Fruit fly (Drosophila melanogaster) whole organism, embryonic: Measurements from ENCODE around the gene CG5290.

Experiments used
- ATbp ChIP-seq: fragments of 200-800 bp; sonication (Bioruptor generic); optimal IDR thresholded peaks from 2 replicates; lab custom pipeline; 2017; ENCODE audit warnings: missing biosample characterization, mild to moderate bottlenecking, missing genetic modification characterization, missing genetic modification reagents
- Atf3 ChIP-seq: fragments of 200-800 bp; sonication (Bioruptor generic); optimal IDR thresholded peaks from 3 replicates; lab custom pipeline; 2016; ENCODE audit warnings: missing biosample characterization, missing genetic modification characterization
- Bgb ChIP-seq: fragments of 200-800 bp; sonication (Bioruptor generic); IDR thresholded peaks from 2 replicates; pipeline ENCODE4 v1.3.6; 2022; ENCODE audit warnings: missing biosample characterization, missing genetic modification characterization; ENCODE audit not compliant: partially characterized antibody
- CG10147 ChIP-seq: fragments of 200-800 bp; sonication (Bioruptor generic); optimal IDR thresholded peaks from 2 replicates; lab custom pipeline; 2019; ENCODE audit warnings: missing biosample characterization, mild to moderate bottlenecking, missing genetic modification characterization, moderate library complexity
- CG11093 ChIP-seq: fragments of 200-800 bp; sonication (Bioruptor generic); IDR thresholded peaks from 3 replicates; pipeline ENCODE4 v1.3.6; 2022; ENCODE audit warnings: missing biosample characterization, missing genetic modification characterization
- CG11723 ChIP-seq: fragments of 200-800 bp; sonication (Bioruptor generic); optimal IDR thresholded peaks from 2 replicates; lab custom pipeline; 2017; ENCODE audit warnings: missing biosample characterization, mild to moderate bottlenecking, missing genetic modification characterization
- CG17612 ChIP-seq: fragments of 200-800 bp; sonication (Bioruptor generic); IDR thresholded peaks from 2 replicates; pipeline ENCODE4 v1.3.6; 2022; ENCODE audit warnings: missing biosample characterization, missing genetic modification characterization
- CG2129 ChIP-seq: fragments of 200-800 bp; sonication (Bioruptor generic); IDR thresholded peaks from 2 replicates; pipeline ENCODE4 v1.3.6; 2022; ENCODE audit warnings: missing biosample characterization, missing genetic modification characterization; ENCODE audit not compliant: partially characterized antibody
- CG3838 ChIP-seq: fragments of 200-800 bp; sonication (Bioruptor generic); optimal IDR thresholded peaks from 3 replicates; lab custom pipeline; 2016; ENCODE audit warnings: missing biosample characterization, missing genetic modification characterization
- CG42726 ChIP-seq: fragments of 200-800 bp; sonication (Bioruptor generic); IDR thresholded peaks from 2 replicates; pipeline ENCODE4 v1.3.6; 2022; ENCODE audit warnings: missing biosample characterization, missing genetic modification characterization; ENCODE audit not compliant: partially characterized antibody
- CG6175 ChIP-seq: fragments of 200-800 bp; sonication (Bioruptor generic); IDR thresholded peaks from 3 replicates; pipeline ENCODE4 v1.3.6; 2022; ENCODE audit warnings: missing biosample characterization, missing genetic modification characterization
- CG6791 ChIP-seq: fragments of 200-800 bp; sonication (Bioruptor generic); IDR thresholded peaks from 3 replicates; pipeline ENCODE4 v1.3.6; 2022; ENCODE audit warnings: missing biosample characterization, missing genetic modification characterization; ENCODE audit not compliant: partially characterized antibody
- CG7745 ChIP-seq: fragments of 200-800 bp; sonication (Bioruptor generic); optimal IDR thresholded peaks from 2 replicates; lab custom pipeline; 2018; ENCODE audit warnings: missing biosample characterization, mild to moderate bottlenecking, missing genetic modification characterization, moderate library complexity
- CG7839 ChIP-seq: fragments of 200-800 bp; sonication (Bioruptor generic); optimal IDR thresholded peaks from 3 replicates; lab custom pipeline; 2018; ENCODE audit warnings: missing biosample characterization, mild to moderate bottlenecking, missing genetic modification characterization, moderate library complexity
- CG8924 ChIP-seq: fragments of 200-800 bp; optimal IDR thresholded peaks from 3 replicates; lab custom pipeline; 2019; ENCODE audit warnings: missing biosample characterization, mild to moderate bottlenecking, missing genetic modification characterization, moderate library complexity
- Dad ChIP-seq: fragments of 200-800 bp; sonication (Bioruptor generic); optimal IDR thresholded peaks from 3 replicates; lab custom pipeline; 2016; ENCODE audit warnings: missing biosample characterization, missing genetic modification characterization
- Dek ChIP-seq: fragments of 200-800 bp; sonication (Bioruptor generic); optimal IDR thresholded peaks from 3 replicates; lab custom pipeline; 2019; ENCODE audit warnings: missing biosample characterization, mild to moderate bottlenecking, missing genetic modification characterization, moderate library complexity
- Drgx ChIP-seq: fragments of 200-800 bp; sonication (Bioruptor generic); IDR thresholded peaks from 2 replicates; pipeline ENCODE4 v1.3.6; 2022; ENCODE audit warnings: missing biosample characterization, missing genetic modification characterization
- Fer1 ChIP-seq: fragments of 200-800 bp; sonication (Bioruptor generic); optimal IDR thresholded peaks from 2 replicates; lab custom pipeline; 2017; ENCODE audit warnings: missing biosample characterization, mild to moderate bottlenecking, missing genetic modification characterization
- Hand ChIP-seq: fragments of 200-800 bp; sonication (Bioruptor generic); optimal IDR thresholded peaks from 2 replicates; lab custom pipeline; 2017; ENCODE audit warnings: mild to moderate bottlenecking, missing biosample characterization, missing genetic modification reagents, missing genetic modification characterization
- Hmr ChIP-seq: fragments of 200-800 bp; sonication (Bioruptor generic); optimal IDR thresholded peaks from 3 replicates; lab custom pipeline; 2017; ENCODE audit warnings: mild to moderate bottlenecking, missing biosample characterization, missing genetic modification reagents, missing genetic modification characterization
- Lim3 ChIP-seq: fragments of 200-800 bp; sonication (Bioruptor generic); IDR thresholded peaks from 2 replicates; pipeline ENCODE4 v1.3.6; 2022; ENCODE audit warnings: missing biosample characterization, missing genetic modification characterization
- MBD-R2 ChIP-seq: fragments of 200-800 bp; sonication (Bioruptor generic); IDR thresholded peaks from 2 replicates; pipeline ENCODE4 v1.3.6; 2022; ENCODE audit warnings: missing biosample characterization, missing genetic modification characterization
- Med ChIP-seq: fragments of 200-800 bp; sonication (Bioruptor generic); peaks from one replicate; lab custom pipeline; 2016; ENCODE audit warnings: missing biosample characterization, missing genetic modification characterization, mild to moderate bottlenecking, inconsistent platforms, moderate library complexity
- Mes4 ChIP-seq: fragments of 200-800 bp; sonication (Bioruptor generic); optimal IDR thresholded peaks from 2 replicates; lab custom pipeline; 2016; ENCODE audit warnings: missing biosample characterization, missing genetic modification characterization
- NFAT ChIP-seq: fragments of 200-800 bp; sonication (Bioruptor generic); IDR thresholded peaks from 2 replicates; pipeline ENCODE4 v1.3.6; 2022; ENCODE audit warnings: missing biosample characterization, missing genetic modification characterization
- NK7.1 ChIP-seq: fragments of 200-800 bp; sonication (Bioruptor generic); optimal IDR thresholded peaks from 3 replicates; lab custom pipeline; 2016; ENCODE audit warnings: missing biosample characterization, missing genetic modification characterization
- Opbp ChIP-seq: fragments of 200-800 bp; sonication (Bioruptor generic); IDR thresholded peaks from 3 replicates; pipeline ENCODE4 v1.3.6; 2022; ENCODE audit warnings: missing biosample characterization, missing genetic modification characterization; ENCODE audit not compliant: partially characterized antibody
- Sry-β ChIP-seq: fragments of 200-800 bp; sonication (Bioruptor generic); optimal IDR thresholded peaks from 2 replicates; lab custom pipeline; 2018; ENCODE audit warnings: missing biosample characterization, mild to moderate bottlenecking, missing genetic modification characterization, moderate library complexity
- Usf ChIP-seq: fragments of 200-800 bp; sonication (Bioruptor generic); optimal IDR thresholded peaks from 2 replicates; lab custom pipeline; 2017; ENCODE audit warnings: missing genotype, missing biosample characterization, missing genetic modification characterization
- Xbp1 ChIP-seq: fragments of 200-800 bp; sonication (Bioruptor generic); optimal IDR thresholded peaks from 3 replicates; lab custom pipeline; 2016; ENCODE audit warnings: missing biosample characterization, mild to moderate bottlenecking, missing genetic modification characterization
- YL-1 ChIP-seq: fragments of 200-800 bp; sonication (Bioruptor generic); optimal IDR thresholded peaks from 3 replicates; lab custom pipeline; 2017; ENCODE audit warnings: missing biosample characterization, mild to moderate bottlenecking, missing genetic modification characterization
- ara ChIP-seq: fragments of 200-800 bp; sonication (Bioruptor generic); IDR thresholded peaks from 2 replicates; pipeline ENCODE4 v1.3.6; 2022; ENCODE audit warnings: missing biosample characterization, missing genetic modification characterization
- chn ChIP-seq: fragments of 200-800 bp; sonication (Bioruptor generic); optimal IDR thresholded peaks from 2 replicates; lab custom pipeline; 2016; ENCODE audit warnings: missing biosample characterization, missing genetic modification characterization
- disco-r ChIP-seq: fragments of 200-800 bp; sonication (Bioruptor generic); optimal IDR thresholded peaks from 2 replicates; lab custom pipeline; 2016; ENCODE audit warnings: missing biosample characterization, missing genetic modification characterization
- dmrt11E ChIP-seq: fragments of 200-800 bp; sonication (Bioruptor generic); optimal IDR thresholded peaks from 3 replicates; lab custom pipeline; 2018; ENCODE audit warnings: missing biosample characterization, mild to moderate bottlenecking, missing genetic modification characterization, moderate library complexity
- ham ChIP-seq: fragments of 200-800 bp; sonication (Bioruptor generic); IDR thresholded peaks from 2 replicates; pipeline ENCODE4 v1.3.6; 2022; ENCODE audit warnings: missing biosample characterization, missing genetic modification characterization
- inv ChIP-seq: fragments of 200-800 bp; sonication (Bioruptor generic); IDR thresholded peaks from 2 replicates; pipeline ENCODE4 v1.3.6; 2022; ENCODE audit warnings: missing biosample characterization, missing genetic modification characterization; ENCODE audit not compliant: partially characterized antibody
- nmo ChIP-seq: fragments of 200-800 bp; sonication (Bioruptor generic); optimal IDR thresholded peaks from 2 replicates; lab custom pipeline; 2018; ENCODE audit warnings: missing biosample characterization, mild to moderate bottlenecking, missing genetic modification characterization, moderate library complexity
- nom ChIP-seq: fragments of 200-800 bp; sonication (Bioruptor generic); optimal IDR thresholded peaks from 2 replicates; lab custom pipeline; 2017; ENCODE audit warnings: missing biosample characterization, missing genetic modification characterization, mild to moderate bottlenecking, moderate library complexity, missing genetic modification reagents
- pb ChIP-seq: fragments of 200-800 bp; sonication (Bioruptor generic); optimal IDR thresholded peaks from 3 replicates; lab custom pipeline; 2016; ENCODE audit warnings: missing biosample characterization, missing genetic modification characterization
- ranshi ChIP-seq: fragments of 200-800 bp; sonication (Bioruptor generic); IDR thresholded peaks from 2 replicates; pipeline ENCODE4 v1.3.6; 2022; ENCODE audit warnings: missing biosample characterization, missing genetic modification characterization
- sd ChIP-seq: fragments of 200-800 bp; sonication (Bioruptor generic); optimal IDR thresholded peaks from 3 replicates; lab custom pipeline; 2018; ENCODE audit warnings: missing biosample characterization, mild to moderate bottlenecking, missing genetic modification characterization, moderate library complexity
- unpg ChIP-seq: fragments of 200-800 bp; sonication (Bioruptor generic); optimal IDR thresholded peaks from 3 replicates; lab custom pipeline; 2018; ENCODE audit warnings: missing biosample characterization, mild to moderate bottlenecking, missing genetic modification characterization, moderate library complexity
- vnd ChIP-seq: fragments of 200-800 bp; sonication (Bioruptor generic); IDR thresholded peaks from 3 replicates; pipeline ENCODE4 v1.3.6; 2022; ENCODE audit warnings: missing biosample characterization, missing genetic modification characterization; ENCODE audit not compliant: partially characterized antibody
- wor ChIP-seq: fragments of 200-800 bp; sonication (Bioruptor generic); IDR thresholded peaks from 2 replicates; pipeline ENCODE4 v1.3.6; 2022; ENCODE audit warnings: missing biosample characterization, missing genetic modification characterization
- zfh1 ChIP-seq: fragments of 200-800 bp; sonication (Bioruptor generic); IDR thresholded peaks from 3 replicates; pipeline ENCODE4 v1.3.6; 2022; ENCODE audit warnings: missing biosample characterization, missing genetic modification characterization

The CG5290 gene

DNA sequence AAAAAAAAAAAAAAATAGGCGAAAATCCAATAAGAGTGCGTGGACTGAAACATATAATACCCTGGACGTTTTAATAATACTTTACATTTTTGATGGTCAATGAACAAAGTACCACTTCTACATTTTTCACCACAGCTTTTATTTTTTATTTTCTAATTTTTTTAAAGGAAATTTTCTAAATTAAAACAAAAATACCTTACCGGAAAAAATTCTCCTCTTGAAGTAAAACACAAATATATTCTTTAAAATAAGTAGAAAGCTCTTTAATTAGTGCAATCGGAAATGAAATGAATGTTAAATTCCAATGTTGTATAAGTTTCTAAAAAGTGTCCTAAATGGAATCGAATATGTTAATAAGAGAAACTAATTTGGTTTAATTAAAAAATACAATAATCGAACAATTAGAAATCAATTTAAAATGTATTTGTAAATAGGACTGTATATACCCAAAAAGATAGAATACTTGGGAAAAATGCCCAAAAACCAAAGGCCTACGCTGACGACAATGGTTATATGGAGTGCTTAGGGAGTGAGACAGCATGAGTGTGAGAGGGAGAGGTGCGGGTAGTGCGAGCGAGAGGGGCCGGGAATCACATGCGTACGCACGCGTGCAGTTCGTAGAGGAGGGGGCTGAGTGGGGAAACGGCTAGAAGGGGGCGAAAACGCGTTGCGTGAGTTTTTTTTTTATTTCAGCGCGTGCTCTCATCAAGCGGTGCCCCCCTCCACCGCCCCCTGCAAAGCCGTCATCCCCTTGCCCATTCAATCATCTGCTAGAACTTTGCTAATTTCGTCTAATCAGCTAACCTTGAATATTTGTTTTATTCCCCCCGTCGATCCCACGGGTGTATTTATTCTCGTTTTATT, 36.5 kb upstream of the CG5290 start (continued):
- no peak for TF ChIP-seq CG8924 (tag; lab: Kevin White, UChicago)
- TF ChIP-seq ham (GFP tag; lab: Robert Waterston, UW) = no peak
- peak; percentile 60; the same call in 1 of the 2 replicates for TF ChIP-seq Bgb (GFP tag; lab: Robert Waterston, UW)
- no peak for TF ChIP-seq NK7.1 (GFP tag; lab: Kevin White, UChicago)
- TF ChIP-seq CG11093 (GFP tag; lab: Robert Waterston, UW) = no peak
- peak; percentile 40; the same call in 1 of the 2 replicates for TF ChIP-seq ranshi (GFP tag; lab: Robert Waterston, UW)
- no peak for TF ChIP-seq Dad (GFP tag; lab: Kevin White, UChicago)
- TF ChIP-seq Med (GFP tag; lab: Kevin White, UChicago) = peak; percentile 78
- TF ChIP-seq Dek (tag; lab: Kevin White, UChicago) = no peak
- TF ChIP-seq Lim3 = no peak
- TF ChIP-seq disco-r (GFP tag; lab: Kevin White, UChicago) = no peak
- peak; percentile 5 for TF ChIP-seq CG11723 (GFP tag; lab: Kevin White, UChicago)
- peak; percentile 55; the same call in 1 of the 2 replicates for TF ChIP-seq MBD-R2
- peak; percentile 34 for TF ChIP-seq nom (GFP tag; lab: Kevin White, UChicago)
- no peak for TF ChIP-seq YL-1 (GFP tag; lab: Kevin White, UChicago)
- TF ChIP-seq Fer1 (GFP tag; lab: Kevin White, UChicago) = peak; percentile 37
- peak; percentile 3 for TF ChIP-seq Hmr (GFP tag; lab: Kevin White, UChicago)
- no peak for TF ChIP-seq Drgx (GFP tag; lab: Robert Waterston, UW)
- TF ChIP-seq Sry-β = no peak
- peak; percentile 26; the same call in 1 of the 3 replicates for TF ChIP-seq CG6791
- TF ChIP-seq Mes4 (GFP tag; lab: Kevin White, UChicago) = no peak
- no peak for TF ChIP-seq ATbp
- no peak for TF ChIP-seq Xbp1
- peak; percentile 88 for TF ChIP-seq sd (tag; lab: Kevin White, UChicago)
- no peak for TF ChIP-seq chn (GFP tag; lab: Kevin White, UChicago)
- TF ChIP-seq CG7839 (tag; lab: Kevin White, UChicago) = peak; percentile 19
- TF ChIP-seq NFAT (GFP tag; lab: Robert Waterston, UW) = peak; percentile 85
- no peak for TF ChIP-seq unpg (GFP tag; lab: Kevin White, UChicago)
- TF ChIP-seq vnd = peak; percentile 43; the same call in 1 of the 3 replicates
- no peak for TF ChIP-seq CG2129 (GFP tag; lab: Robert Waterston, UW)
- no peak for TF ChIP-seq dmrt11E (tag; lab: Kevin White, UChicago)
- no peak for TF ChIP-seq nmo
- TF ChIP-seq Hand (GFP tag; lab: Kevin White, UChicago) = no peak
- no peak for TF ChIP-seq CG3838
- peak; percentile 33 for TF ChIP-seq CG10147 (GFP tag; lab: Kevin White, UChicago)
- TF ChIP-seq zfh1 (GFP tag; lab: Robert Waterston, UW) = 0 out of 3 replicates have a peak, but pooled peaks have one; percentile 37
- TF ChIP-seq Opbp (GFP tag; lab: Robert Waterston, UW) = peak; percentile 26; the same call in 1 of the 3 replicates
- no peak for TF ChIP-seq wor (GFP tag; lab: Robert Waterston, UW)
- TF ChIP-seq Atf3 = peak; percentile 7
- TF ChIP-seq CG7745 (tag; lab: Kevin White, UChicago) = no peak
- TF ChIP-seq inv (GFP tag; lab: Robert Waterston, UW) = peak; percentile 7; the same call in 1 of the 2 replicates
- TF ChIP-seq pb (GFP tag; lab: Kevin White, UChicago) = peak; percentile 17
- TF ChIP-seq Usf (GFP tag; lab: Kevin White, UChicago) = peak; percentile 28
- peak; percentile 35; the same call in 1 of the 2 replicates for TF ChIP-seq CG17612
- TF ChIP-seq CG6175 = peak; percentile 64; the same call in 1 of the 3 replicates
- 0 out of 2 replicates have a peak, but pooled peaks have one; percentile 40 for TF ChIP-seq ara (GFP tag; lab: Robert Waterston, UW)
- peak; percentile 66 for TF ChIP-seq CG42726 (GFP tag; lab: Robert Waterston, UW)
